Fruit fly (Drosophila melanogaster): ENCODE results near the gene CG13101.

- TF ChIP-seq psq (optimal IDR thresholded peaks at IDR 0.05): no peak
- no peak for TF ChIP-seq ttk (optimal IDR thresholded peaks at IDR 0.05)
- TF ChIP-seq insv (optimal IDR thresholded peaks at IDR 0.05): no peak
- TF ChIP-seq h (optimal IDR thresholded peaks at IDR 0.05): no peak
- TF ChIP-seq Sin3A (optimal IDR thresholded peaks at IDR 0.05): no peak
- no peak for TF ChIP-seq Myc (optimal IDR thresholded peaks at IDR 0.05)
Measured at dm6 chr2L:9010267-9010666, 25.6 kb upstream of the CG13101 start, which contains the start of gene CG9568.

Measured in Kc167 (cell line).